Worm (Caenorhabditis elegans) whole organism, L4 larva: ENCODE data around the gene F28H7.2.

ENCODE experiments used
- R02D3.7 ChIP-seq: fragments of 150-350 bp; sonication (generic microtip); optimal IDR thresholded peaks from 3 replicates; lab custom pipeline; 2014; ENCODE audit warnings: missing biosample characterization, missing genetic modification characterization
- Y5F2A.4 ChIP-seq: fragments of 200-800 bp; sonication (Bioruptor generic); optimal IDR thresholded peaks from 2 replicates; lab custom pipeline; 2018; ENCODE audit warnings: mild to moderate bottlenecking, missing genetic modification characterization, missing compliant biosample characterization
- ZK337.2 ChIP-seq: fragments of 200-800 bp; sonication (Bioruptor generic); IDR thresholded peaks from 2 replicates; pipeline ENCODE4 v1.3.6; 2022; ENCODE audit warnings: missing genetic modification reagents, missing genetic modification characterization, missing compliant biosample characterization
- aha-1 ChIP-seq: fragments of 150-350 bp; peaks from one replicate; lab custom pipeline; 2014; ENCODE audit warnings: missing biosample characterization, missing genetic modification characterization
- arid-1 ChIP-seq: fragments of 200-800 bp; sonication (Bioruptor generic); conservative IDR thresholded peaks from 2 replicates; pipeline ENCODE4 v1.3.6; 2022; ENCODE audit warnings: missing genetic modification reagents, missing genetic modification characterization, missing compliant biosample characterization
- attf-4 ChIP-seq: sonication (generic microtip); optimal IDR thresholded peaks from 3 replicates; lab custom pipeline; 2017; ENCODE audit warnings: missing biosample characterization, missing genetic modification characterization
- ceh-20 ChIP-seq: fragments of 200-800 bp; sonication (Bioruptor generic); IDR thresholded peaks from 2 replicates; pipeline ENCODE4 v1.3.6; 2022; ENCODE audit warnings: missing genetic modification reagents, missing genetic modification characterization, missing compliant biosample characterization
- ceh-32 ChIP-seq: sonication (generic microtip); optimal IDR thresholded peaks from 2 replicates; lab custom pipeline; 2016; ENCODE audit warnings: mild to moderate bottlenecking, missing genetic modification characterization, missing compliant biosample characterization; ENCODE audit not compliant: poor library complexity
- ces-1 ChIP-seq: fragments of 150-350 bp; sonication (generic microtip); optimal IDR thresholded peaks from 4 replicates; lab custom pipeline; 2014; ENCODE audit warnings: missing biosample characterization, missing genetic modification reagents, missing genetic modification characterization
- ctbp-1 ChIP-seq: fragments of 200-800 bp; sonication (Bioruptor generic); IDR thresholded peaks from 2 replicates; pipeline ENCODE4 v1.3.6; 2022; ENCODE audit warnings: missing genetic modification reagents, missing genetic modification characterization, missing compliant biosample characterization
- daf-16 ChIP-seq, 3 experiments: sonication (generic microtip); optimal IDR thresholded peaks; 2 replicates each; lab custom pipeline; 2016 to 2017; ENCODE audit warnings: missing genetic modification characterization in 3 of 3, missing genetic modification reagents in 3 of 3, mild to moderate bottlenecking in 2 of 3, missing compliant biosample characterization in 2 of 3, missing biosample characterization in 1 of 3, moderate library complexity in 1 of 3
- daf-19 ChIP-seq: fragments of 200-800 bp; sonication (Bioruptor generic); conservative IDR thresholded peaks from 2 replicates; pipeline ENCODE4 v1.3.6; 2022; ENCODE audit warnings: missing genetic modification characterization, missing compliant biosample characterization
- dmd-6 ChIP-seq: fragments of 200-800 bp; sonication (Bioruptor generic); IDR thresholded peaks from 2 replicates; pipeline ENCODE4 v1.3.6; 2022; ENCODE audit warnings: missing genetic modification reagents, missing genetic modification characterization, missing compliant biosample characterization
- dmd-8 ChIP-seq: fragments of 200-800 bp; sonication (Bioruptor generic); IDR thresholded peaks from 2 replicates; pipeline ENCODE4 v1.3.6; 2022; ENCODE audit warnings: missing genetic modification characterization, missing compliant biosample characterization
- egl-43 ChIP-seq: fragments of 200-800 bp; sonication (Bioruptor generic); IDR thresholded peaks from 2 replicates; pipeline ENCODE4 v1.3.6; 2022; ENCODE audit warnings: missing genetic modification reagents, missing genetic modification characterization, missing compliant biosample characterization
- fos-1 ChIP-seq: fragments of 150-350 bp; optimal IDR thresholded peaks from 2 replicates; lab custom pipeline; 2014; ENCODE audit warnings: missing biosample characterization, missing genetic modification characterization
- hlh-11 ChIP-seq: fragments of 200-800 bp; sonication (Bioruptor generic); optimal IDR thresholded peaks from 2 replicates; lab custom pipeline; 2018; ENCODE audit warnings: mild to moderate bottlenecking, missing genetic modification characterization, missing compliant biosample characterization
- hlh-30 ChIP-seq: sonication (generic microtip); optimal IDR thresholded peaks from 2 replicates; lab custom pipeline; 2017; ENCODE audit warnings: antibody characterized with exemption, mild to moderate bottlenecking, missing genetic modification characterization, missing compliant biosample characterization; ENCODE audit not compliant: insufficient read depth
- hmg-1.1 ChIP-seq: fragments of 200-800 bp; sonication (Bioruptor generic); IDR thresholded peaks from 2 replicates; pipeline ENCODE4 v1.3.6; 2022; ENCODE audit warnings: missing genetic modification reagents, missing genetic modification characterization, missing compliant biosample characterization
- lin-1 ChIP-seq: fragments of 200-800 bp; sonication (Bioruptor generic); IDR thresholded peaks from 2 replicates; pipeline ENCODE4 v1.3.6; 2022; ENCODE audit warnings: missing genetic modification reagents, missing genetic modification characterization, missing compliant biosample characterization
- lin-13 ChIP-seq: fragments of 150-350 bp; optimal IDR thresholded peaks from 2 replicates; lab custom pipeline; 2014; ENCODE audit warnings: missing biosample characterization, missing genetic modification reagents, missing genetic modification characterization
- lin-15B ChIP-seq: fragments of 150-350 bp; sonication (generic microtip); optimal IDR thresholded peaks from 3 replicates; lab custom pipeline; 2014; ENCODE audit warnings: missing biosample characterization, missing genetic modification characterization
- lin-29 ChIP-seq: fragments of 200-800 bp; sonication (Bioruptor generic); IDR thresholded peaks from 2 replicates; pipeline ENCODE4 v1.3.6; 2022; ENCODE audit warnings: missing genetic modification reagents, missing genetic modification characterization, missing compliant biosample characterization
- lin-38 ChIP-seq: fragments of 200-800 bp; sonication (Bioruptor generic); IDR thresholded peaks from 2 replicates; pipeline ENCODE4 v1.3.6; 2022; ENCODE audit warnings: missing genetic modification reagents, missing genetic modification characterization, missing compliant biosample characterization
- madf-5 ChIP-seq, 2 experiments: fragments of 200-800 bp; sonication (Bioruptor generic); IDR thresholded peaks; 2 replicates each; pipeline ENCODE4 v1.3.6; 2022; ENCODE audit warnings: missing compliant biosample characterization in 2 of 2, missing genetic modification characterization in 2 of 2
- mdl-1 ChIP-seq, 2 experiments: fragments of 150-350 bp in 1 of 2; sonication (generic microtip) in 1 of 2; optimal IDR thresholded peaks; 2 replicates each; lab custom pipeline; 2014 to 2017; ENCODE audit warnings: missing biosample characterization in 2 of 2, missing genetic modification characterization in 2 of 2
- mdt-29 ChIP-seq: fragments of 200-800 bp; sonication (Bioruptor generic); IDR thresholded peaks from 2 replicates; pipeline ENCODE4 v1.3.6; 2022; ENCODE audit warnings: missing genetic modification reagents, missing genetic modification characterization, missing compliant biosample characterization
- mes-2 ChIP-seq: sonication (generic microtip); optimal IDR thresholded peaks from 2 replicates; lab custom pipeline; 2016; ENCODE audit warnings: missing genotype, mild to moderate bottlenecking, missing genetic modification characterization, missing compliant biosample characterization; ENCODE audit not compliant: poor library complexity, severe bottlenecking
- mxl-2 ChIP-seq: fragments of 200-800 bp; sonication (Bioruptor generic); conservative IDR thresholded peaks from 2 replicates; pipeline ENCODE4 v1.3.6; 2022; ENCODE audit warnings: missing genetic modification reagents, missing genetic modification characterization, missing compliant biosample characterization
- nhr-102 ChIP-seq: sonication (generic microtip); optimal IDR thresholded peaks from 2 replicates; lab custom pipeline; 2016; ENCODE audit warnings: mild to moderate bottlenecking, missing genetic modification characterization, moderate library complexity, missing compliant biosample characterization
- nhr-11 ChIP-seq: fragments of 150-350 bp; optimal IDR thresholded peaks from 2 replicates; lab custom pipeline; 2014; ENCODE audit warnings: missing biosample characterization, missing genetic modification characterization
- nhr-111 ChIP-seq: fragments of 200-800 bp; sonication (Bioruptor generic); optimal IDR thresholded peaks from 2 replicates; lab custom pipeline; 2018; ENCODE audit warnings: mild to moderate bottlenecking, missing genetic modification characterization, missing compliant biosample characterization
- nhr-25 ChIP-seq: sonication (generic microtip); optimal IDR thresholded peaks from 2 replicates; lab custom pipeline; 2017; ENCODE audit warnings: missing genetic modification characterization, mild to moderate bottlenecking, missing compliant biosample characterization, antibody characterized with exemption, moderate library complexity, borderline replicate concordance; ENCODE audit not compliant: insufficient read depth
- nhr-28 ChIP-seq: fragments of 150-350 bp; optimal IDR thresholded peaks from 2 replicates; lab custom pipeline; 2014; ENCODE audit warnings: missing biosample characterization, missing genetic modification characterization
- nhr-41 ChIP-seq: fragments of 200-800 bp; sonication (Bioruptor generic); IDR thresholded peaks from 2 replicates; pipeline ENCODE4 v1.3.6; 2022; ENCODE audit warnings: missing genetic modification reagents, missing genetic modification characterization, missing compliant biosample characterization
- nhr-6 ChIP-seq: fragments of 150-350 bp; optimal IDR thresholded peaks from 2 replicates; lab custom pipeline; 2014; ENCODE audit warnings: missing biosample characterization, missing genetic modification characterization
- nhr-76 ChIP-seq: fragments of 150-350 bp; optimal IDR thresholded peaks from 2 replicates; lab custom pipeline; 2014; ENCODE audit warnings: missing biosample characterization, missing genetic modification characterization
- pha-4 ChIP-seq, 2 experiments: fragments of 150-350 bp in 1 of 2; fragments of 200-800 bp in 1 of 2; sonication (Bioruptor generic) in 1 of 2; IDR thresholded peaks in 1 of 2; optimal IDR thresholded peaks in 1 of 2; 2 replicates each; pipeline versions ENCODE4 v1.3.6 to Lab custom; 2014 to 2022; ENCODE audit warnings: missing genetic modification characterization in 2 of 2, missing genetic modification reagents in 2 of 2, missing biosample characterization in 1 of 2, missing compliant biosample characterization in 1 of 2
- pqm-1 ChIP-seq: sonication (generic microtip); optimal IDR thresholded peaks from 2 replicates; lab custom pipeline; 2017; ENCODE audit warnings: missing biosample characterization, missing genetic modification characterization
- skn-1 ChIP-seq: fragments of 150-350 bp; optimal IDR thresholded peaks from 2 replicates; lab custom pipeline; 2014; ENCODE audit warnings: missing biosample characterization, missing genetic modification characterization
- snpc-1.2 ChIP-seq: fragments of 200-800 bp; sonication (Bioruptor generic); IDR thresholded peaks from 2 replicates; pipeline ENCODE4 v1.3.6; 2022; ENCODE audit warnings: missing genetic modification reagents, missing genetic modification characterization, missing compliant biosample characterization
- unc-130 ChIP-seq: sonication (generic microtip); optimal IDR thresholded peaks from 2 replicates; lab custom pipeline; 2016; ENCODE audit warnings: missing genetic modification reagents, missing genetic modification characterization, missing compliant biosample characterization
- unc-62 ChIP-seq, 3 experiments: fragments of 150-350 bp in 1 of 3; sonication (generic microtip); optimal IDR thresholded peaks in 2 of 3; peaks in 1 of 3; 1 replicate in 1 of 3; 2 replicates in 2 of 3; lab custom pipeline; 2014 to 2017; ENCODE audit warnings: missing biosample characterization in 3 of 3, missing genetic modification characterization in 3 of 3, missing genetic modification reagents in 3 of 3, missing genotype in 1 of 3
- zip-2 ChIP-seq: fragments of 150-350 bp; optimal IDR thresholded peaks from 2 replicates; lab custom pipeline; 2014; ENCODE audit warnings: missing biosample characterization, missing genetic modification characterization

F28H7.2 gene

ce11 chrV:10726691-10727090 is 21.0 kb upstream of the F28H7.2 start (continued):
- no peak for TF ChIP-seq unc-130
- TF ChIP-seq lin-38 (GFP tag; lab: Robert Waterston, UW), result no peak
- no peak for TF ChIP-seq snpc-1.2
- TF ChIP-seq mxl-2 (GFP tag; lab: Robert Waterston, UW), result no peak
- no peak for TF ChIP-seq nhr-6 (tag; lab: Kevin White, UChicago)
- TF ChIP-seq Y5F2A.4, result no peak
- peak; percentile 76 for TF ChIP-seq pqm-1 (tag; lab: Kevin White, UChicago)
- peak; percentile 69 for TF ChIP-seq aha-1 (tag; lab: Kevin White, UChicago)
- TF ChIP-seq nhr-28, result peak; percentile 97
- TF ChIP-seq lin-29, result no peak
- no peak for TF ChIP-seq egl-43 (GFP tag; lab: Robert Waterston, UW)
- TF ChIP-seq ctbp-1 (GFP tag; lab: Robert Waterston, UW), result no peak
- no peak for TF ChIP-seq nhr-25 (tag; lab: Kevin White, UChicago)
- TF ChIP-seq mdt-29 (GFP tag; lab: Robert Waterston, UW), result no peak
- TF ChIP-seq unc-62 (GFP tag; optimal IDR thresholded peaks at IDR 0.05 in 1 of 2; lab: Kevin White, UChicago), result peak in 1 of 2 experiments; percentile 53
- TF ChIP-seq unc-62 (tag; optimal IDR thresholded peaks at IDR 0.05; lab: Kevin White, UChicago), result no peak
- TF ChIP-seq fos-1, result no peak
- no peak for TF ChIP-seq dmd-8 (GFP tag; lab: Robert Waterston, UW)

- TF ChIP-seq mes-2 (peak; percentile 18), hlh-30 (tag; lab: Kevin White, UChicago) (peak; percentile 6), nhr-111 (GFP tag; lab: Kevin White, UChicago) (no peak), daf-16 (GFP tag; optimal IDR thresholded peaks at IDR 0.05; lab: Kevin White, UChicago) (peak in 1 of 2 experiments; percentile 89), daf-16 (tag; optimal IDR thresholded peaks at IDR 0.05; lab: Kevin White, UChicago) (no peak), unc-62 (GFP tag; optimal IDR thresholded peaks at IDR 0.05 in 1 of 2; lab: Kevin White, UChicago) (peak in 1 of 2 experiments; percentile 99), unc-62 (tag; optimal IDR thresholded peaks at IDR 0.05; lab: Kevin White, UChicago) (no peak), nhr-28 (peak; percentile 79), daf-19 (GFP tag; lab: Robert Waterston, UW) (no peak), nhr-11 (tag; lab: Kevin White, UChicago) (peak; percentile 93), ZK337.2 (GFP tag; lab: Robert Waterston, UW) (0 out of 2 replicates have a peak, but pooled peaks have one; percentile 29), ceh-20 (GFP tag; lab: Robert Waterston, UW) (peak; percentile 87), hlh-11 (tag; lab: Kevin White, UChicago) (peak; percentile 67)
Measured at ce11 chrV:10727651-10728050, 20.1 kb upstream of the F28H7.2 start.

- TF ChIP-seq lin-15B (tag; lab: Kevin White, UChicago) (no peak), attf-4 (tag; lab: Kevin White, UChicago) (no peak), dmd-8 (GFP tag; lab: Robert Waterston, UW) (no peak), snpc-1.2 (no peak), ZK337.2 (GFP tag; lab: Robert Waterston, UW) (no peak), hlh-30 (tag; lab: Kevin White, UChicago) (peak; percentile 76), arid-1 (GFP tag; lab: Robert Waterston, UW) (no peak), pha-4 (GFP tag; IDR thresholded peaks at IDR 0.05; lab: Robert Waterston, UW) (0 out of 2 replicates have a peak, but pooled peaks have one; percentile 11), pha-4 (tag; optimal IDR thresholded peaks at IDR 0.05; lab: Kevin White, UChicago) (no peak), lin-1 (0 out of 2 replicates have a peak, but pooled peaks have one; percentile 40), unc-62 (GFP tag; optimal IDR thresholded peaks at IDR 0.05 in 1 of 2; lab: Kevin White, UChicago) (peak in 1 of 2 experiments; percentile 86), unc-62 (tag; optimal IDR thresholded peaks at IDR 0.05; lab: Kevin White, UChicago) (no peak), ces-1 (GFP tag; lab: Kevin White, UChicago) (no peak), R02D3.7 (no peak), nhr-41 (GFP tag; lab: Robert Waterston, UW) (no peak), nhr-102 (peak; percentile 39), nhr-76 (no peak), hmg-1.1 (GFP tag; lab: Robert Waterston, UW) (0 out of 2 replicates have a peak, but pooled peaks have one; percentile 21), nhr-28 (peak; percentile 99), lin-13 (GFP tag; lab: Kevin White, UChicago) (peak; percentile 27), ceh-32 (no peak), daf-16 (GFP tag; optimal IDR thresholded peaks at IDR 0.05; lab: Kevin White, UChicago) (no peak), daf-16 (tag; optimal IDR thresholded peaks at IDR 0.05; lab: Kevin White, UChicago) (peak; percentile 80), skn-1 (no peak), dmd-6 (peak; percentile 87), mdl-1 (tag; optimal IDR thresholded peaks at IDR 0.05; lab: Kevin White, UChicago) (peak; percentile 59 to 75), zip-2 (tag; lab: Kevin White, UChicago) (no peak), madf-5 (GFP tag; IDR thresholded peaks at IDR 0.05; lab: Robert Waterston, UW) (no peak)
Measured at ce11 chrV:10729456-10729904, 18.2 kb upstream of the F28H7.2 start.
